Fruit fly (Drosophila melanogaster) whole organism, wandering third instar larva: ENCODE results near the gene pall.

Experiments
- Abd-B ChIP-seq: fragments of >200 bp; optimal IDR thresholded peaks from 2 replicates; lab custom pipeline; 2017; ENCODE audit warnings: missing biosample characterization, missing genetic modification characterization
- CG32264 ChIP-seq: fragments of 200-800 bp; sonication (Bioruptor generic); optimal IDR thresholded peaks from 2 replicates; lab custom pipeline; 2016; ENCODE audit warnings: missing biosample characterization, missing genetic modification characterization
- CrebA ChIP-seq: fragments of 200-800 bp; sonication (Bioruptor generic); optimal IDR thresholded peaks from 2 replicates; lab custom pipeline; 2016; ENCODE audit warnings: missing biosample characterization, mild to moderate bottlenecking, missing genetic modification characterization, borderline replicate concordance
- HLH106 ChIP-seq: fragments of 200-800 bp; optimal IDR thresholded peaks from 3 replicates; lab custom pipeline; 2019; ENCODE audit warnings: missing biosample characterization, mild to moderate bottlenecking, missing genetic modification characterization, moderate library complexity
- Hnf4 ChIP-seq: fragments of 200-800 bp; sonication (Bioruptor generic); optimal IDR thresholded peaks from 2 replicates; lab custom pipeline; 2016; ENCODE audit warnings: missing biosample characterization, mild to moderate bottlenecking, missing genetic modification characterization
- Hr78 ChIP-seq: fragments of >200 bp; optimal IDR thresholded peaks from 2 replicates; lab custom pipeline; 2017; ENCODE audit warnings: missing biosample characterization, missing genetic modification characterization
- Hr83 ChIP-seq: fragments of 200-300 bp; sonication (Bioruptor generic); optimal IDR thresholded peaks from 2 replicates; lab custom pipeline; 2016; ENCODE audit warnings: missing biosample characterization, mild to moderate bottlenecking, missing genetic modification characterization, moderate library complexity; ENCODE audit not compliant: poor library complexity, severe bottlenecking
- Jra ChIP-seq: sonication (Bioruptor generic); optimal IDR thresholded peaks from 2 replicates; lab custom pipeline; 2016; ENCODE audit warnings: missing biosample characterization, missing genetic modification characterization
- Mio ChIP-seq: sonication (Bioruptor generic); optimal IDR thresholded peaks from 2 replicates; lab custom pipeline; 2016; ENCODE audit warnings: missing biosample characterization, missing genetic modification characterization
- Myc ChIP-seq: fragments of >200 bp; optimal IDR thresholded peaks from 2 replicates; lab custom pipeline; 2017
- N ChIP-seq: fragments of >200 bp; optimal IDR thresholded peaks from 2 replicates; lab custom pipeline; 2018; ENCODE audit warnings: missing biosample characterization, missing external identifiers, missing genetic modification characterization
- OdsH ChIP-seq: fragments of 200-800 bp; sonication (Bioruptor generic); optimal IDR thresholded peaks from 2 replicates; lab custom pipeline; 2016; ENCODE audit warnings: missing biosample characterization, mild to moderate bottlenecking, missing genetic modification characterization
- Rel ChIP-seq, 2 experiments: fragments of 200-800 bp; sonication (Bioruptor generic) in 1 of 2; optimal IDR thresholded peaks; 2 replicates in 1 of 2; 3 replicates in 1 of 2; lab custom pipeline; 2016 to 2019; ENCODE audit warnings: mild to moderate bottlenecking in 2 of 2, missing biosample characterization in 2 of 2, missing genetic modification characterization in 2 of 2, moderate library complexity in 1 of 2
- Sp1 ChIP-seq: fragments of 200-800 bp; sonication (Bioruptor generic); optimal IDR thresholded peaks from 3 replicates; lab custom pipeline; 2019; ENCODE audit warnings: missing biosample characterization, mild to moderate bottlenecking, missing genetic modification characterization, moderate library complexity
- Vsx2 ChIP-seq: fragments of 200-300, 225-300 bp; sonication (Bioruptor generic); optimal IDR thresholded peaks from 2 replicates; lab custom pipeline; 2018; ENCODE audit warnings: missing biosample characterization, missing genetic modification characterization; ENCODE audit not compliant: partially characterized antibody
- br ChIP-seq: fragments of 200-800 bp; sonication (Bioruptor generic); optimal IDR thresholded peaks from 2 replicates; lab custom pipeline; 2016; ENCODE audit warnings: missing biosample characterization, missing genetic modification characterization
- brk ChIP-seq: fragments of 200-800 bp; sonication (Bioruptor generic); optimal IDR thresholded peaks from 2 replicates; lab custom pipeline; 2016; ENCODE audit warnings: missing biosample characterization, mild to moderate bottlenecking, missing genetic modification characterization
- dl ChIP-seq, 2 experiments: fragments of 175-275, 200-275 bp in 1 of 2; fragments of 200-275 bp in 1 of 2; sonication (Bioruptor generic); optimal IDR thresholded peaks; lab custom pipeline; 2018; ENCODE audit warnings: mild to moderate bottlenecking in 2 of 2, missing biosample characterization in 2 of 2, missing genetic modification characterization in 2 of 2, moderate library complexity in 2 of 2; ENCODE audit not compliant: partially characterized antibody in 2 of 2, insufficient read depth in 1 of 2
- dmrt93B ChIP-seq: fragments of 200-800 bp; sonication (Bioruptor generic); optimal IDR thresholded peaks from 2 replicates; lab custom pipeline; 2018; ENCODE audit warnings: missing biosample characterization, mild to moderate bottlenecking, missing genetic modification characterization
- dsf ChIP-seq: sonication (Bioruptor generic); optimal IDR thresholded peaks from 2 replicates; lab custom pipeline; 2016; ENCODE audit warnings: missing biosample characterization, missing genetic modification characterization, borderline replicate concordance
- ey ChIP-seq: fragments of 200-800 bp; sonication (Bioruptor generic); optimal IDR thresholded peaks from 2 replicates; lab custom pipeline; 2016; ENCODE audit warnings: missing biosample characterization, missing genetic modification characterization
- foxo ChIP-seq, 2 experiments: fragments of 200-800 bp; sonication (Bioruptor generic); optimal IDR thresholded peaks; 2 replicates in 1 of 2; 3 replicates in 1 of 2; lab custom pipeline; 2016 to 2017; ENCODE audit warnings: missing biosample characterization in 2 of 2, missing genetic modification characterization in 2 of 2
- fru ChIP-seq: fragments of 200-800 bp; sonication (Bioruptor generic); optimal IDR thresholded peaks from 3 replicates; lab custom pipeline; 2016; ENCODE audit warnings: missing biosample characterization, mild to moderate bottlenecking, missing genetic modification characterization
- h ChIP-seq: fragments of 200-800 bp; sonication (Bioruptor generic); optimal IDR thresholded peaks from 3 replicates; lab custom pipeline; 2016; ENCODE audit warnings: missing biosample characterization, mild to moderate bottlenecking, missing genetic modification characterization
- lola ChIP-seq: fragments of >200 bp; optimal IDR thresholded peaks from 2 replicates; lab custom pipeline; 2017; ENCODE audit warnings: missing biosample characterization, missing genetic modification characterization
- pan ChIP-seq: fragments of >200 bp; optimal IDR thresholded peaks from 2 replicates; lab custom pipeline; 2017
- psq ChIP-seq: fragments of 200-800 bp; sonication (Bioruptor generic); optimal IDR thresholded peaks from 3 replicates; lab custom pipeline; 2017; ENCODE audit warnings: missing biosample characterization, mild to moderate bottlenecking, missing genetic modification characterization, moderate library complexity
- rgr ChIP-seq: fragments of 200-800 bp; sonication (Bioruptor generic); optimal IDR thresholded peaks from 3 replicates; lab custom pipeline; 2016; ENCODE audit warnings: missing biosample characterization, mild to moderate bottlenecking, missing genetic modification characterization
- sage ChIP-seq: fragments of 200-800 bp; sonication (Bioruptor generic); optimal IDR thresholded peaks from 2 replicates; lab custom pipeline; 2016; ENCODE audit warnings: missing biosample characterization, mild to moderate bottlenecking, missing genetic modification characterization
- sv ChIP-seq: fragments of 200-800 bp; sonication (Bioruptor generic); optimal IDR thresholded peaks from 3 replicates; lab custom pipeline; 2016; ENCODE audit warnings: missing biosample characterization, missing genetic modification characterization
- tai ChIP-seq: sonication (Bioruptor generic); optimal IDR thresholded peaks from 2 replicates; lab custom pipeline; 2016; ENCODE audit warnings: missing biosample characterization, missing genetic modification characterization
- woc ChIP-seq: sonication (Bioruptor generic); optimal IDR thresholded peaks from 2 replicates; lab custom pipeline; 2016; ENCODE audit warnings: missing biosample characterization, mild to moderate bottlenecking, missing genetic modification characterization

pall gene

DNA sequence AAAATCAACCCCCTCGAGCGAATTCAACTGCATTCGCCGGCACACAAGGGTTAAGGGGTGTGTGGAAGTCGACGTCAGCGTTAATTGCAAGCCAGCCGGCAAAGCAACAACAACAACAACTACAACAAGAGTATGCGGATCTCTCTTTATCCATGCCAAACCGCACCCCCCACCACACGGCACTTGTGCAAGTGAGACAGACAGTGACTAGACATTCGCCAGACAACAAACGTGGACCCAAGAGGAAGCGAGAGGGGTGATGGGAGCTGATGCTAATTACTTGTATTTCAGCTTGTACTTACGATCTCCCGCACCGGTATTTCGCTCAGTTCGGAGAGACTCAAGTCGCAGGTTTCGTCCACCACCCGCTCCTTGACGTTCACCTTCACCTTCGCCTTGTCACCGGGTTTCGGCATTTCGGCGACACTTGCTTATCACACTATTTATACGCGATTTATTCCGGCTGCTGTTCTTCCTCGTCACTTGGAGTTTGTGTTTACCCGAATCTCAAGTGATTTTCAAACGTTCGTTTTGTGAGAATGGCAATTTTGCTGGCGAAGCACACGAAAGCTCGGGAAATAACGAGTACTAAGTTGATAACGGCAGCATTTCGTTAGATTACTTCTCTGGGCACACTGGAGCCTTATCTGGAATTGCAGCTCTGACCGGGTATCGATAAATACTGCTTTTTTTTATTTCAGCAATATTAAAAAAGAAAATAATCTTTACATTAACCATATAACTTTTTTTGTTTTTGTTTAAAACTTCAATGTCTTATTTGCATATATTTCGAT lies 21.6 kb upstream of the pall start, which contains the start of gene CG3408:
CG3408 (minus strand) TSS at position 547 of the 794 bp plus-strand sequence.
- no peak for TF ChIP-seq Rel (GFP tag; optimal IDR thresholded peaks at IDR 0.05; lab: Kevin White, UChicago)
- TF ChIP-seq Rel (tag; optimal IDR thresholded peaks at IDR 0.05; lab: Kevin White, UChicago), result peak; percentile 88
- no peak for TF ChIP-seq dmrt93B (GFP tag; lab: Kevin White, UChicago)
- peak in 1 of 2 experiments; percentile 9 for TF ChIP-seq dl (GFP tag; optimal IDR thresholded peaks at IDR 0.05; lab: Kevin White, UChicago; ENCODE audit: insufficient read depth in 1 of 2, partially characterized antibody in 2 of 2)
- peak; percentile 92 for TF ChIP-seq Vsx2 (GFP tag; lab: Kevin White, UChicago)
- peak; percentile 45 for TF ChIP-seq brk
- no peak for TF ChIP-seq Abd-B (GFP tag; lab: Kevin White, UChicago)
- peak; percentile 3 for TF ChIP-seq Sp1 (GFP tag; lab: Kevin White, UChicago)
- no peak for TF ChIP-seq CG32264 (GFP tag; lab: Kevin White, UChicago)
- peak; percentile 30 for TF ChIP-seq woc (GFP tag; lab: Kevin White, UChicago)
- TF ChIP-seq N (GFP tag; lab: Kevin White, UChicago), result no peak
- no peak for TF ChIP-seq Mio (GFP tag; lab: Kevin White, UChicago)
- TF ChIP-seq h (GFP tag; lab: Kevin White, UChicago), result peak; percentile 30
- peak; percentile 21 for TF ChIP-seq tai
- peak in 1 of 2 experiments; percentile 30 for TF ChIP-seq foxo (GFP tag; optimal IDR thresholded peaks at IDR 0.05; lab: Kevin White, UChicago)
- TF ChIP-seq Myc (lab: Kevin White, UChicago), result peak; percentile 18
- TF ChIP-seq Hr83 (GFP tag; lab: Kevin White, UChicago), result no peak
- TF ChIP-seq ey (GFP tag; lab: Kevin White, UChicago), result no peak
- TF ChIP-seq fru (GFP tag; lab: Kevin White, UChicago), result peak; percentile 9
- TF ChIP-seq HLH106 (tag; lab: Kevin White, UChicago), result no peak
- no peak for TF ChIP-seq lola (GFP tag; lab: Kevin White, UChicago)
- TF ChIP-seq psq (GFP tag; lab: Kevin White, UChicago), result peak; percentile 10
- TF ChIP-seq Hr78 (GFP tag; lab: Kevin White, UChicago), result no peak
- no peak for TF ChIP-seq sv (GFP tag; lab: Kevin White, UChicago)
- TF ChIP-seq sage (GFP tag; lab: Kevin White, UChicago), result no peak
- no peak for TF ChIP-seq dsf (GFP tag; lab: Kevin White, UChicago)
- TF ChIP-seq Jra (GFP tag; lab: Kevin White, UChicago), result peak; percentile 7

DNA sequence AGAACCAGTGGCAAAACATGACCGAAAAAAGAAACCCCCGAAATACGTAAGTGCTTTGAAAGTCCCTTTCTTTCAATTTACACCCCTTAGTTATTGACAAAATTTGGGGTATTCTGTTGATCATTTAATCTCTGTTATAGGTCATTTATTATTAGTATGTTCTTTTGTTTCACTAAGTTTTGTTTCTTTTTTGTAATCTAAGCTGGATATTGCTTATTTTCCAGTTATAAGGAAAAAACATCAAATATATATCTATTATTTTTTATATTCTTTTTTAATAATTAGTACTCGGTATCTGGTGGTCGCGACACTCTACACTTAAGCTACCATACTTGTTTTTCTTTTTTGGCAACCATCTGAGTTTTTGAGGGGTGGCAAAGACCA lies 21.1 kb upstream of the pall start:
- TF ChIP-seq br (GFP tag; lab: Kevin White, UChicago), result peak; percentile 47
- peak; percentile 46 for TF ChIP-seq pan (lab: Kevin White, UChicago)
- TF ChIP-seq ey (GFP tag; lab: Kevin White, UChicago), result no peak
- peak; percentile 15 for TF ChIP-seq h (GFP tag; lab: Kevin White, UChicago)
- TF ChIP-seq foxo (GFP tag; optimal IDR thresholded peaks at IDR 0.05; lab: Kevin White, UChicago), result peak in 1 of 2 experiments; percentile 62
- peak; percentile 3 for TF ChIP-seq Hnf4 (GFP tag; lab: Kevin White, UChicago)
- no peak for TF ChIP-seq CG32264 (GFP tag; lab: Kevin White, UChicago)
- TF ChIP-seq fru (GFP tag; lab: Kevin White, UChicago), result peak; percentile 77
- TF ChIP-seq psq (GFP tag; lab: Kevin White, UChicago), result peak; percentile 75
- peak; percentile 71 for TF ChIP-seq Sp1 (GFP tag; lab: Kevin White, UChicago)
- peak; percentile 16 for TF ChIP-seq OdsH (GFP tag; lab: Kevin White, UChicago)
- TF ChIP-seq Rel (GFP tag; optimal IDR thresholded peaks at IDR 0.05; lab: Kevin White, UChicago), result no peak
- peak; percentile 87 for TF ChIP-seq Rel (tag; optimal IDR thresholded peaks at IDR 0.05; lab: Kevin White, UChicago)
- peak; percentile 57 for TF ChIP-seq woc (GFP tag; lab: Kevin White, UChicago)
- TF ChIP-seq HLH106 (tag; lab: Kevin White, UChicago), result peak; percentile 58
- TF ChIP-seq rgr (GFP tag; lab: Kevin White, UChicago), result peak; percentile 31
- TF ChIP-seq CrebA (GFP tag; lab: Kevin White, UChicago), result no peak

DNA sequence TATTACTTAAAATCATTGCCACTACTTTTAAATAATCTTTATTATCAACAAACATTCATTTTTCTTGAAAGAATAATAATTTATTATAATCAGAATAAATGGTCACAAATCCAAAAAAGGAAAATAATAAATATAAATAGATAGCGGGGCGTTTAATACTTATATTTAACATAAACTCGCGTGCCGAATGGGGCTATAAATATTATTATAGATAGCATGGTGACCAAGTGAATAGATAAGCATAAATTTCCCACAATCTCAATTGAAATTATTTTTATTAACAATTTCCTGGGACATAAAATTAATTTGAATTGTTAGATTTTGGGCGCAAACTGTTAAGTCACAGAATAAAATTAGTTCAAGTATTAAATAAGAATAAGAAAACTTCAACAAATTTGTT lies 18.8 kb upstream of the pall start:
- TF ChIP-seq Myc (lab: Kevin White, UChicago), result no peak
